Fruit fly (Drosophila melanogaster) S2 (cell line): ENCODE results near the gene CG33630.

Experiments
- CG8478 ChIP-seq: fragments of >200 bp; optimal IDR thresholded peaks from 2 replicates; lab custom pipeline; 2018
- CTCF ChIP-seq, 2 experiments: fragments of >200 bp; optimal IDR thresholded peaks; 2 replicates each; lab custom pipeline; 2018

DNA sequence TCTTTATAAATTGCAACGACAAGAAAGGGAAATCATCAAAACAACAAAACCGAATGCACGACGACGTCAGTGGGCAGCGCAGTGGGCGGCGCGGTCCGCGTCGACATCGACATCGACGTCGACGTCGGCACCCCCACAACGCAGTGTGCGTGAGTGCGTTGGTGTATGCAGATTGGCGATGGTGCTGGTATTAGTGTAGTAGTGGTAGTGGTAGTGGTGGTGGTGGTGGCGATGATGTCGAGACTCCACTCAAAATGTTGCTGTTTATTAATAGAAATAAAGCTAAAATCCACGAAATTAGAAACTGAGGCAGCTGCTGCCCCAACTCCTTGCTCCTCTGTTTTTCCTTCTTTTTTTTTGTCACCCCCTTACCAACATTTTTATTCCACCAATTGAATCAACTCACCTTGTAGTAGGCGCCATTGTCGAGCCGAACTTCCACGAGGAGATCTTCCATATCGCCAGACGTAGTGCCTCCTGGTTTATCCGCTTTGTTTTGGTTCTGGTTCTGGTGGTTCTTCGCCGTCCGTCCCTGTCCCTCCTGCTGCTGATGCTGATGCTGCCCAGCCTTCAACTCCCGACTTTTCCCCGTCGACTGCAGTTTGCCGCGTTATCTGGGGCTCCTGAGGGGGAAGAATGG is 46.0 kb downstream of the CG33630 start:
- TF ChIP-seq CG8478 (lab: Kevin White, UChicago) (no peak), CTCF (optimal IDR thresholded peaks at IDR 0.05; lab: Kevin White, UChicago) (no peak)
